Worm (Caenorhabditis elegans) whole organism, L4/young adult: ENCODE results near the gene F09E10.5.

Experiments used
- W03F9.2 ChIP-seq: fragments of 150-350 bp; optimal IDR thresholded peaks from 2 replicates; lab custom pipeline; 2014; ENCODE audit warnings: missing biosample characterization, missing genetic modification characterization
- dao-5 ChIP-seq: sonication (generic microtip); optimal IDR thresholded peaks from 2 replicates; lab custom pipeline; 2016; ENCODE audit warnings: missing genotype, missing genetic modification characterization, moderate library complexity, missing compliant biosample characterization
- him-1 ChIP-seq: sonication (generic microtip); optimal IDR thresholded peaks from 2 replicates; lab custom pipeline; 2016; ENCODE audit warnings: missing genotype, missing genetic modification reagents, missing genetic modification characterization, missing compliant biosample characterization

Gene F09E10.5

ce11 chrX:1440161-1440560 lies 54.0 kb downstream of the F09E10.5 start, which contains the start of gene sedl-1:
TSS of gene sedl-1 (minus strand) at chrX:1440261.
- no peak for TF ChIP-seq dao-5 (tag; lab: Kevin White, UChicago)
- no peak for TF ChIP-seq W03F9.2
- TF ChIP-seq him-1 (tag; lab: Kevin White, UChicago): no peak
